Worm (Caenorhabditis elegans) whole organism, late embryonic: ENCODE measurements around the gene ula-1.

ENCODE experiments used
- C08G9.2 ChIP-seq: sonication (generic microtip); optimal IDR thresholded peaks from 2 replicates; lab custom pipeline; 2016; ENCODE audit warnings: mild to moderate bottlenecking, missing genetic modification characterization, moderate library complexity, missing compliant biosample characterization
- C38D4.7 ChIP-seq: fragments of 200-800 bp; sonication (Bioruptor generic); optimal IDR thresholded peaks from 2 replicates; lab custom pipeline; 2018; ENCODE audit warnings: mild to moderate bottlenecking, missing genetic modification characterization, moderate library complexity, missing compliant biosample characterization
- K02D7.2 ChIP-seq: sonication (generic microtip); optimal IDR thresholded peaks from 2 replicates; lab custom pipeline; 2017; ENCODE audit warnings: mild to moderate bottlenecking, missing genetic modification characterization, missing compliant biosample characterization
- K09A11.1 ChIP-seq: sonication (generic microtip); optimal IDR thresholded peaks from 2 replicates; lab custom pipeline; 2017; ENCODE audit warnings: antibody characterized with exemption, mild to moderate bottlenecking, missing genetic modification characterization, missing compliant biosample characterization; ENCODE audit not compliant: insufficient read depth
- Y22D7AL.16 ChIP-seq: sonication (generic microtip); optimal IDR thresholded peaks from 2 replicates; lab custom pipeline; 2016; ENCODE audit warnings: missing genetic modification characterization, missing compliant biosample characterization
- ahr-1 ChIP-seq: sonication (generic microtip); optimal IDR thresholded peaks from 2 replicates; lab custom pipeline; 2016; ENCODE audit warnings: missing genetic modification characterization, missing compliant biosample characterization
- ceh-14 ChIP-seq: sonication (generic microtip); optimal IDR thresholded peaks from 2 replicates; lab custom pipeline; 2016; ENCODE audit warnings: missing genotype, missing genetic modification characterization, missing compliant biosample characterization
- ceh-30 ChIP-seq: fragments of 150-350 bp; optimal IDR thresholded peaks from 2 replicates; lab custom pipeline; 2014; ENCODE audit warnings: missing biosample characterization, missing genetic modification characterization
- ceh-31 ChIP-seq: sonication (generic microtip); optimal IDR thresholded peaks from 2 replicates; lab custom pipeline; 2016; ENCODE audit warnings: missing genetic modification characterization, missing compliant biosample characterization
- ceh-34 ChIP-seq: sonication (generic microtip); optimal IDR thresholded peaks from 2 replicates; lab custom pipeline; 2016; ENCODE audit warnings: mild to moderate bottlenecking, missing genetic modification characterization, missing compliant biosample characterization
- ceh-48 ChIP-seq: sonication (generic microtip); optimal IDR thresholded peaks from 2 replicates; lab custom pipeline; 2016; ENCODE audit warnings: missing genetic modification characterization, inconsistent platforms, missing compliant biosample characterization
- dve-1 ChIP-seq: sonication (generic microtip); optimal IDR thresholded peaks from 2 replicates; lab custom pipeline; 2017; ENCODE audit warnings: antibody characterized with exemption, mild to moderate bottlenecking, missing genetic modification characterization, missing compliant biosample characterization
- elt-4 ChIP-seq: sonication (generic microtip); optimal IDR thresholded peaks from 2 replicates; lab custom pipeline; 2016; ENCODE audit warnings: missing genetic modification characterization, missing compliant biosample characterization
- ets-4 ChIP-seq: sonication (generic microtip); optimal IDR thresholded peaks from 2 replicates; lab custom pipeline; 2016; ENCODE audit warnings: missing genetic modification characterization, missing compliant biosample characterization
- eyg-1 ChIP-seq: sonication (generic microtip); optimal IDR thresholded peaks from 2 replicates; lab custom pipeline; 2016; ENCODE audit warnings: missing genotype, missing genetic modification characterization, missing compliant biosample characterization
- fax-1 ChIP-seq: sonication (generic microtip); optimal IDR thresholded peaks from 2 replicates; lab custom pipeline; 2016; ENCODE audit warnings: missing genotype, missing genetic modification characterization, missing compliant biosample characterization
- fkh-10 ChIP-seq: fragments of 150-350 bp; optimal IDR thresholded peaks from 2 replicates; lab custom pipeline; 2014; ENCODE audit warnings: missing biosample characterization, missing genetic modification reagents, missing genetic modification characterization
- gmeb-2 ChIP-seq: sonication (generic microtip); optimal IDR thresholded peaks from 2 replicates; lab custom pipeline; 2016; ENCODE audit warnings: missing genetic modification characterization, inconsistent platforms, missing compliant biosample characterization
- hlh-13 ChIP-seq: fragments of 200-800 bp; sonication (Bioruptor generic); optimal IDR thresholded peaks from 2 replicates; lab custom pipeline; 2018; ENCODE audit warnings: mild to moderate bottlenecking, missing genetic modification characterization, missing compliant biosample characterization
- hlh-6 ChIP-seq: sonication (generic microtip); optimal IDR thresholded peaks from 2 replicates; lab custom pipeline; 2016; ENCODE audit warnings: missing genotype, missing genetic modification characterization, missing compliant biosample characterization
- madf-2 ChIP-seq: sonication (generic microtip); optimal IDR thresholded peaks from 2 replicates; lab custom pipeline; 2017; ENCODE audit warnings: missing genetic modification characterization, missing compliant biosample characterization
- mec-3 ChIP-seq: sonication (generic microtip); optimal IDR thresholded peaks from 2 replicates; lab custom pipeline; 2016; ENCODE audit warnings: borderline replicate concordance, missing genetic modification characterization, missing compliant biosample characterization
- npax-4 ChIP-seq: sonication (generic microtip); optimal IDR thresholded peaks from 2 replicates; lab custom pipeline; 2016; ENCODE audit warnings: missing genetic modification characterization, missing compliant biosample characterization
- pag-3 ChIP-seq: sonication (generic microtip); optimal IDR thresholded peaks from 2 replicates; lab custom pipeline; 2016; ENCODE audit warnings: missing compliant biosample characterization, missing genetic modification characterization, borderline replicate concordance
- pat-9 ChIP-seq: fragments of 200-800 bp; sonication (Bioruptor generic); optimal IDR thresholded peaks from 2 replicates; lab custom pipeline; 2018; ENCODE audit warnings: mild to moderate bottlenecking, missing genetic modification characterization, moderate library complexity, missing compliant biosample characterization
- pax-1 ChIP-seq: fragments of 150-350 bp; optimal IDR thresholded peaks from 2 replicates; lab custom pipeline; 2014; ENCODE audit warnings: missing biosample characterization, missing genetic modification characterization
- pha-4 ChIP-seq: fragments of 150-350 bp; optimal IDR thresholded peaks from 2 replicates; lab custom pipeline; 2018; ENCODE audit warnings: missing biosample characterization, missing genetic modification reagents, missing genetic modification characterization
- pqm-1 ChIP-seq: sonication (generic microtip); optimal IDR thresholded peaks from 2 replicates; lab custom pipeline; 2016; ENCODE audit warnings: missing genetic modification characterization, missing compliant biosample characterization
- ref-2 ChIP-seq: sonication (generic microtip); optimal IDR thresholded peaks from 2 replicates; lab custom pipeline; 2016; ENCODE audit warnings: missing genetic modification characterization, missing compliant biosample characterization
- sox-4 ChIP-seq: sonication (generic microtip); optimal IDR thresholded peaks from 2 replicates; lab custom pipeline; 2017; ENCODE audit warnings: mild to moderate bottlenecking, missing genetic modification characterization, inconsistent platforms, missing compliant biosample characterization
- tbx-7 ChIP-seq: sonication (generic microtip); optimal IDR thresholded peaks from 2 replicates; lab custom pipeline; 2016; ENCODE audit warnings: missing genotype, missing genetic modification characterization, missing compliant biosample characterization
- unc-3 ChIP-seq, 2 experiments: fragments of 200-800 bp in 1 of 2; sonication (Bioruptor generic) in 1 of 2; sonication (generic microtip) in 1 of 2; conservative IDR thresholded peaks in 1 of 2; optimal IDR thresholded peaks in 1 of 2; 2 replicates each; pipeline versions ENCODE4 v1.3.6 to Lab custom; 2016 to 2022; ENCODE audit warnings: missing compliant biosample characterization in 2 of 2, missing genetic modification characterization in 2 of 2, missing genetic modification reagents in 1 of 2
- unc-55 ChIP-seq: sonication (generic microtip); optimal IDR thresholded peaks from 2 replicates; lab custom pipeline; 2017; ENCODE audit warnings: missing biosample characterization, missing genetic modification reagents, missing genetic modification characterization
- zip-5 ChIP-seq: sonication (generic microtip); optimal IDR thresholded peaks from 2 replicates; lab custom pipeline; 2016; ENCODE audit warnings: missing genetic modification characterization, missing compliant biosample characterization

Gene ula-1

ce11 chrIII:4944213-4944612 lies 24.1 kb upstream of the ula-1 start, which contains the start of gene ntl-9:
Gene ntl-9 (plus strand): TSS chrIII:4944513.
- TF ChIP-seq pha-4 (tag; lab: Kevin White, UChicago) = no peak
- TF ChIP-seq ceh-14 (tag; lab: Kevin White, UChicago) = no peak
- TF ChIP-seq ref-2 (tag; lab: Kevin White, UChicago) = no peak
- no peak for TF ChIP-seq elt-4 (tag; lab: Kevin White, UChicago)
- no peak for TF ChIP-seq ceh-31
- no peak for TF ChIP-seq hlh-6
- TF ChIP-seq pag-3 (tag; lab: Kevin White, UChicago) = no peak
- TF ChIP-seq Y22D7AL.16 (tag; lab: Kevin White, UChicago) = no peak
- no peak for TF ChIP-seq C08G9.2 (tag; lab: Kevin White, UChicago)
- TF ChIP-seq ahr-1 (tag; lab: Kevin White, UChicago) = no peak
- no peak for TF ChIP-seq K02D7.2 (tag; lab: Kevin White, UChicago)
- TF ChIP-seq madf-2 = no peak
- no peak for TF ChIP-seq ets-4 (tag; lab: Kevin White, UChicago)
- no peak for TF ChIP-seq zip-5 (tag; lab: Kevin White, UChicago)
- no peak for TF ChIP-seq ceh-48 (tag; lab: Kevin White, UChicago)
- no peak for TF ChIP-seq pax-1 (tag; lab: Kevin White, UChicago)
- TF ChIP-seq eyg-1 = no peak
- no peak for TF ChIP-seq pqm-1 (tag; lab: Kevin White, UChicago)
- TF ChIP-seq dve-1 = no peak

- TF ChIP-seq hlh-6 (no peak), unc-3 (GFP tag; conservative IDR thresholded peaks at IDR 0.05; lab: Robert Waterston, UW) (no peak), unc-3 (tag; optimal IDR thresholded peaks at IDR 0.05; lab: Kevin White, UChicago) (no peak)
Observed at ce11 chrIII:4939267-4939666, 19.1 kb upstream of the ula-1 start, which contains the start of gene rpb-2. Gene rpb-2 (plus strand): TSS chrIII:4939567.

- no peak for TF ChIP-seq unc-55 (GFP tag; lab: Kevin White, UChicago)
- TF ChIP-seq npax-4 (tag; lab: Kevin White, UChicago) = no peak
- no peak for TF ChIP-seq hlh-13
- no peak for TF ChIP-seq pat-9 (tag; lab: Kevin White, UChicago)
- no peak for TF ChIP-seq C38D4.7 (GFP tag; lab: Kevin White, UChicago)
- no peak for TF ChIP-seq mec-3
- no peak for TF ChIP-seq fkh-10 (GFP tag; lab: Kevin White, UChicago)
- TF ChIP-seq tbx-7 (tag; lab: Kevin White, UChicago) = no peak
- no peak for TF ChIP-seq unc-3 (GFP tag; conservative IDR thresholded peaks at IDR 0.05; lab: Robert Waterston, UW)
- no peak for TF ChIP-seq unc-3 (tag; optimal IDR thresholded peaks at IDR 0.05; lab: Kevin White, UChicago)
- TF ChIP-seq sox-4 = no peak
- no peak for TF ChIP-seq hlh-6
- no peak for TF ChIP-seq K09A11.1 (tag; lab: Kevin White, UChicago)
- TF ChIP-seq ceh-34 (tag; lab: Kevin White, UChicago) = no peak
- TF ChIP-seq ceh-30 = no peak
- no peak for TF ChIP-seq Y22D7AL.16 (tag; lab: Kevin White, UChicago)
- no peak for TF ChIP-seq gmeb-2 (tag; lab: Kevin White, UChicago)
Observed at ce11 chrIII:4937022-4937421, 16.9 kb upstream of the ula-1 start, which contains the start of gene fsn-1. Gene fsn-1 (plus strand): TSS chrIII:4937322.

ce11 chrIII:4934896-4935628 lies 14.9 kb upstream of the ula-1 start, which contains the start of gene mrps-18C:
Gene mrps-18C (plus strand): TSS chrIII:4935578.
- TF ChIP-seq elt-4 (tag; lab: Kevin White, UChicago) (no peak), fax-1 (tag; lab: Kevin White, UChicago) (no peak)
- TF ChIP-seq, all 69 proteins: peak for 0
